Worm (Caenorhabditis elegans) whole organism, L3 larva: ENCODE measurements around the gene delm-1.

ENCODE experiments used
- R02D3.7 ChIP-seq: fragments of 150-350 bp; optimal IDR thresholded peaks from 2 replicates; lab custom pipeline; 2014; ENCODE audit warnings: missing biosample characterization, missing genetic modification characterization
- ZK546.5 ChIP-seq: sonication (generic microtip); optimal IDR thresholded peaks from 2 replicates; lab custom pipeline; 2017; ENCODE audit warnings: missing biosample characterization, missing genetic modification characterization
- aly-2 ChIP-seq: fragments of 150-350 bp; optimal IDR thresholded peaks from 2 replicates; lab custom pipeline; 2014; ENCODE audit warnings: missing biosample characterization, missing genetic modification characterization
- ceh-16 ChIP-seq: sonication (generic microtip); optimal IDR thresholded peaks from 2 replicates; lab custom pipeline; 2017; ENCODE audit warnings: missing biosample characterization, missing genetic modification characterization
- ceh-28 ChIP-seq: fragments of 150-350 bp; optimal IDR thresholded peaks from 2 replicates; lab custom pipeline; 2014; ENCODE audit warnings: missing biosample characterization, missing genetic modification reagents, missing genetic modification characterization
- ceh-82 ChIP-seq: fragments of 150-350 bp; optimal IDR thresholded peaks from 2 replicates; lab custom pipeline; 2014; ENCODE audit warnings: missing biosample characterization, missing genetic modification characterization
- egl-5 ChIP-seq: fragments of 150-350 bp; optimal IDR thresholded peaks from 2 replicates; lab custom pipeline; 2017; ENCODE audit warnings: missing biosample characterization, missing genetic modification reagents, missing genetic modification characterization, inconsistent platforms
- elt-1 ChIP-seq: fragments of 150-350 bp; optimal IDR thresholded peaks from 2 replicates; lab custom pipeline; 2014; ENCODE audit warnings: missing biosample characterization, missing genetic modification characterization
- elt-2 ChIP-seq: sonication (generic microtip); optimal IDR thresholded peaks from 2 replicates; lab custom pipeline; 2016; ENCODE audit warnings: missing genetic modification reagents, mild to moderate bottlenecking, missing genetic modification characterization, missing compliant biosample characterization
- elt-3 ChIP-seq, 3 experiments: fragments of 150-350 bp in 1 of 3; sonication (generic microtip) in 2 of 3; optimal IDR thresholded peaks; 2 replicates in 2 of 3; 4 replicates in 1 of 3; lab custom pipeline; 2014 to 2017; ENCODE audit warnings: missing biosample characterization in 3 of 3, missing genetic modification characterization in 3 of 3
- fkh-10 ChIP-seq: sonication (generic microtip); optimal IDR thresholded peaks from 2 replicates; lab custom pipeline; 2017; ENCODE audit warnings: missing biosample characterization, missing genetic modification reagents, missing genetic modification characterization
- fkh-2 ChIP-seq: fragments of 150-350 bp; optimal IDR thresholded peaks from 2 replicates; lab custom pipeline; 2014; ENCODE audit warnings: missing biosample characterization, missing genetic modification reagents, missing genetic modification characterization
- hmg-11 ChIP-seq: sonication (generic microtip); optimal IDR thresholded peaks from 2 replicates; lab custom pipeline; 2016; ENCODE audit warnings: missing genetic modification characterization, missing compliant biosample characterization
- jun-1 ChIP-seq: fragments of 150-350 bp; optimal IDR thresholded peaks from 2 replicates; lab custom pipeline; 2014; ENCODE audit warnings: missing biosample characterization, missing genetic modification reagents, missing genetic modification characterization
- lin-15B ChIP-seq: fragments of 150-350 bp; optimal IDR thresholded peaks from 2 replicates; lab custom pipeline; 2014; ENCODE audit warnings: missing biosample characterization, missing genetic modification characterization
- lin-39 ChIP-seq: fragments of 150-350 bp; optimal IDR thresholded peaks from 2 replicates; lab custom pipeline; 2018; ENCODE audit warnings: missing biosample characterization, missing genetic modification reagents, missing genetic modification characterization
- lsy-12 ChIP-seq: sonication (generic microtip); optimal IDR thresholded peaks from 2 replicates; lab custom pipeline; 2016; ENCODE audit warnings: mild to moderate bottlenecking, missing genetic modification characterization, missing compliant biosample characterization
- mdl-1 ChIP-seq: fragments of 150-350 bp; optimal IDR thresholded peaks from 2 replicates; lab custom pipeline; 2014; ENCODE audit warnings: missing biosample characterization, missing genetic modification characterization
- mml-1 ChIP-seq: fragments of 150-350 bp; sonication (generic microtip); optimal IDR thresholded peaks from 3 replicates; lab custom pipeline; 2014; ENCODE audit warnings: missing biosample characterization, missing genetic modification characterization
- nfya-1 ChIP-seq: sonication (generic microtip); optimal IDR thresholded peaks from 2 replicates; lab custom pipeline; 2017; ENCODE audit warnings: missing genetic modification characterization, mild to moderate bottlenecking, missing compliant biosample characterization, antibody characterized with exemption, moderate library complexity; ENCODE audit not compliant: insufficient read depth
- nhr-11 ChIP-seq: fragments of 150-350 bp; optimal IDR thresholded peaks from 2 replicates; lab custom pipeline; 2014; ENCODE audit warnings: missing biosample characterization, missing genetic modification characterization
- nhr-12 ChIP-seq: fragments of 150-350 bp; optimal IDR thresholded peaks from 2 replicates; lab custom pipeline; 2014; ENCODE audit warnings: missing biosample characterization, missing genetic modification characterization
- nhr-23 ChIP-seq: fragments of 150-350 bp; optimal IDR thresholded peaks from 2 replicates; lab custom pipeline; 2014; ENCODE audit warnings: missing biosample characterization, missing genetic modification reagents, missing genetic modification characterization
- nhr-237 ChIP-seq: fragments of 150-350 bp; optimal IDR thresholded peaks from 2 replicates; lab custom pipeline; 2014; ENCODE audit warnings: missing biosample characterization, missing genetic modification characterization
- nhr-25 ChIP-seq: sonication (generic microtip); optimal IDR thresholded peaks from 2 replicates; lab custom pipeline; 2017; ENCODE audit warnings: missing biosample characterization, missing genetic modification characterization
- nhr-43 ChIP-seq: sonication (generic microtip); optimal IDR thresholded peaks from 2 replicates; lab custom pipeline; 2016; ENCODE audit warnings: mild to moderate bottlenecking, missing genetic modification characterization, missing compliant biosample characterization; ENCODE audit not compliant: poor library complexity, severe bottlenecking
- nhr-67 ChIP-seq: fragments of 150-350 bp; optimal IDR thresholded peaks from 2 replicates; lab custom pipeline; 2014; ENCODE audit warnings: missing biosample characterization, missing genetic modification characterization
- nhr-77 ChIP-seq: fragments of 150-350 bp; optimal IDR thresholded peaks from 2 replicates; lab custom pipeline; 2014; ENCODE audit warnings: missing biosample characterization, missing genetic modification characterization
- pha-4 ChIP-seq: fragments of 150-350 bp; optimal IDR thresholded peaks from 2 replicates; lab custom pipeline; 2014; ENCODE audit warnings: missing biosample characterization, missing genetic modification reagents, missing genetic modification characterization
- sea-2 ChIP-seq: fragments of 150-350 bp; sonication (generic microtip); optimal IDR thresholded peaks from 4 replicates; lab custom pipeline; 2014; ENCODE audit warnings: missing biosample characterization, missing genetic modification reagents, missing genetic modification characterization
- snpc-4 ChIP-seq: fragments of 150-350 bp; optimal IDR thresholded peaks from 2 replicates; lab custom pipeline; 2014; ENCODE audit warnings: missing biosample characterization, missing genetic modification characterization
- tbx-2 ChIP-seq: sonication (generic microtip); optimal IDR thresholded peaks from 2 replicates; lab custom pipeline; 2016; ENCODE audit warnings: mild to moderate bottlenecking, missing genetic modification characterization, missing compliant biosample characterization
- unc-39 ChIP-seq: sonication (generic microtip); optimal IDR thresholded peaks from 4 replicates; lab custom pipeline; 2017; ENCODE audit warnings: missing biosample characterization, missing genetic modification characterization
- ztf-11 ChIP-seq: fragments of 150-350 bp; optimal IDR thresholded peaks from 2 replicates; lab custom pipeline; 2014; ENCODE audit warnings: missing biosample characterization, missing genetic modification characterization
- ztf-4 ChIP-seq: fragments of 150-350 bp; optimal IDR thresholded peaks from 2 replicates; lab custom pipeline; 2014; ENCODE audit warnings: missing biosample characterization, missing genetic modification characterization

The delm-1 gene

ce11 chrIV:9130605-9131004, 4.7 kb downstream of the delm-1 start:
- TF ChIP-seq nhr-25 (tag; lab: Kevin White, UChicago) (no peak), snpc-4 (tag; lab: Kevin White, UChicago) (peak; percentile 45), egl-5 (tag; lab: Kevin White, UChicago) (no peak)

- TF ChIP-seq nfya-1 (peak; percentile 46), nhr-23 (peak; percentile 65), ceh-28 (tag; lab: Kevin White, UChicago) (no peak), elt-2 (tag; lab: Kevin White, UChicago) (no peak), fkh-10 (no peak), fkh-2 (tag; lab: Kevin White, UChicago) (no peak), lin-15B (peak; percentile 31), pha-4 (tag; lab: Kevin White, UChicago) (peak; percentile 4), mml-1 (no peak), lsy-12 (tag; lab: Kevin White, UChicago) (no peak), egl-5 (tag; lab: Kevin White, UChicago) (peak; percentile 9), lin-39 (tag; lab: Kevin White, UChicago) (no peak), tbx-2 (no peak), ztf-4 (tag; lab: Kevin White, UChicago) (no peak), snpc-4 (tag; lab: Kevin White, UChicago) (no peak), elt-3 (tag; optimal IDR thresholded peaks at IDR 0.05; lab: Kevin White, UChicago) (peak in 1 of 3 experiments; percentile 29), jun-1 (tag; lab: Kevin White, UChicago) (peak; percentile 36), ztf-11 (tag; lab: Kevin White, UChicago) (no peak), nhr-43 (peak; percentile 81), nhr-25 (tag; lab: Kevin White, UChicago) (peak; percentile 63), nhr-11 (tag; lab: Kevin White, UChicago) (no peak), aly-2 (tag; lab: Kevin White, UChicago) (no peak), mdl-1 (peak; percentile 42), hmg-11 (tag; lab: Kevin White, UChicago) (peak; percentile 31), R02D3.7 (tag; lab: Kevin White, UChicago) (no peak)
Measured at ce11 chrIV:9121545-9121944, 13.7 kb downstream of the delm-1 start.

- TF ChIP-seq nhr-23 (no peak), fkh-2 (tag; lab: Kevin White, UChicago) (no peak), elt-3 (tag; optimal IDR thresholded peaks at IDR 0.05; lab: Kevin White, UChicago) (no peak), ceh-82 (tag; lab: Kevin White, UChicago) (no peak), R02D3.7 (tag; lab: Kevin White, UChicago) (no peak), ztf-11 (tag; lab: Kevin White, UChicago) (no peak), lsy-12 (tag; lab: Kevin White, UChicago) (no peak), ZK546.5 (tag; lab: Kevin White, UChicago) (no peak), unc-39 (no peak), sea-2 (no peak), lin-39 (tag; lab: Kevin White, UChicago) (no peak), ceh-16 (no peak), jun-1 (tag; lab: Kevin White, UChicago) (no peak)
Measured at ce11 chrIV:9120220-9120619, 15.1 kb downstream of the delm-1 start.

ce11 chrIV:9118792-9119191, 16.5 kb downstream of the delm-1 start, which contains the start of gene nrfl-1:
Gene nrfl-1 (plus strand): TSS chrIV:9119092.
- TF ChIP-seq R02D3.7 (tag; lab: Kevin White, UChicago), result no peak
- no peak for TF ChIP-seq ztf-4 (tag; lab: Kevin White, UChicago)
- TF ChIP-seq lsy-12 (tag; lab: Kevin White, UChicago), result no peak
- no peak for TF ChIP-seq sea-2
- TF ChIP-seq nhr-12 (tag; lab: Kevin White, UChicago), result no peak
- no peak for TF ChIP-seq ztf-11 (tag; lab: Kevin White, UChicago)
- TF ChIP-seq aly-2 (tag; lab: Kevin White, UChicago), result no peak
- no peak for TF ChIP-seq nhr-237 (tag; lab: Kevin White, UChicago)
- no peak for TF ChIP-seq nhr-43
- no peak for TF ChIP-seq fkh-10
- no peak for TF ChIP-seq snpc-4 (tag; lab: Kevin White, UChicago)
- TF ChIP-seq nhr-67, result no peak
- no peak for TF ChIP-seq lin-39 (tag; lab: Kevin White, UChicago)
- TF ChIP-seq elt-3 (tag; optimal IDR thresholded peaks at IDR 0.05; lab: Kevin White, UChicago), result no peak
- TF ChIP-seq nhr-77 (tag; lab: Kevin White, UChicago), result no peak
- no peak for TF ChIP-seq elt-2 (tag; lab: Kevin White, UChicago)
- TF ChIP-seq elt-1 (tag; lab: Kevin White, UChicago), result no peak
- TF ChIP-seq, all 47 proteins: peak for 0
